Worm (Caenorhabditis elegans): ENCODE results near the gene thn-5.
"Not testable (repeated sequence)": the region's sequence is repeated elsewhere in the genome, so short reads cannot be mapped to it uniquely, and the experiment has no call there.

thn-5 gene

DNA sequence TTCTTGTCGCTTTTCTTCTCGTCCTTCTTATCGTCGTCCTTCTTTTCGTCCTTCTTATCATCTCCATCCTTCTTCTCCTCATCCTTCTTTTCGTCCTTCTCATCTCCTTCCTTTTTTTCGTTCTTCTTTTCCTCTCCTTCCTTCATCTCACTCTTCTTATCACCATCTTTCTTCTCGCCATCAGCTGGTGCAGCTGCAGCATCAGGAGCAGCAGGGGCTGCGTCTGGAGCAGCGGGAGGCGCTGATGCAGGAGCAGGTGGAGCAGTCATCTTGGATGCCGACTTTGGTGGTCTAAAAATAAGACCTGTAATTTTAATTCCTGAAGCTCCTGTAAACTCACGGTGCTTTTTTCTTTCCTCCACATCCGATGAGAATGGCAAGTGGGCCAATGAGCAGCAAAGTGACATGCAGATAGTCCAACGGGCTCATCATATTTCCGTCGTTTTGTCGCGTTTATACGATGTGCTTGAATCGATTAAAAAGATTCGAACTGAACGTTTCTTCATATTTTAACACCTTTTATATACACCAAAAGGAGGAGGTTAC, 5.3 kb upstream of the thn-5 start, which contains the start of gene cylc-1:
Gene cylc-1 (minus strand): TSS at position 496 of the 546 bp plus-strand sequence.
- TF ChIP-seq flt-1 (GFP tag; IDR thresholded peaks at IDR 0.05); ceh-13 (GFP tag; optimal IDR thresholded peaks at IDR 0.05); F13C5.2 (tag; optimal IDR thresholded peaks at IDR 0.05): not testable (repeated sequence)

DNA sequence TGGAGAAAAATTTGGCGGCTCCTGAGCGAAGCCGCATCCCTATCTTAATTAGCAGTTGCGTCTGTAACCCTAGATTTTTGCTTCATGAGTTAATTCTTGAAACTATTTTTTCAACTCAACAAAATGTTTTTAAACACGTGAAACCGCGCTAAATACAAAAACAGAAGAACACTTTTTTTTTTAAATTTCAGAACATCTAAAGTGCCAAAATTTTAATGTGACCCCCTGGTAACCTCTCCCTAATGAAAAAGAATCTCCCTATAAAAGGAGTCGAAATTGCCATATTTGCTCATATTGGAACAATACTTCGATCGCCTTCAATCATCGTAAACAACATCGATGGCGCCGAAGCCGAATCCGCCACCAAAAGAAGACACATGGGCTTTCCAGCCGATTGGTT, 4.1 kb upstream of the thn-5 start, which contains the start of gene nsph-4.1:
Gene nsph-4.1 (plus strand): TSS at position 301 of the 400 bp plus-strand sequence.
- not testable (repeated sequence) for TF ChIP-seq B0310.2 (tag; optimal IDR thresholded peaks at IDR 0.05); pes-1 (GFP tag; IDR thresholded peaks at IDR 0.05); F13C5.2 (tag; optimal IDR thresholded peaks at IDR 0.05)

DNA sequence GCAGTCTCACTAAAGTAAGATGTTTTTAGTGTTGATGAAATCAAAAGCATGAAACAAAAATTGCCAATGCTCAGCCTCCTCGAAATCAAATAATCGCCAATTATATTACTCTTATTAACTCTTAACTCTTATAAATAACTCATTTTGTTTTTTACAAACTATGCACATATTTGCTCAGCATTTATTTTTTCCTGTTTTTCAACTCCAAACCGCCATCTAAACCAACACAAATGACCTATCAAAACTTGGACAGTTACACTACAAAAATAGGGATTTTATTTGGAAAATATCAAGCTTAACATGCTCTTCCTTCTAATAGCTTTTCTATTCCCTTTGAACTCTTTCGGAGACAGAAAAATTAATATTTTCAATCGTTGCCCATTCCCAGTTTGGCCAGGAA, 2.0 kb upstream of the thn-5 start, which contains the start of gene thn-6:
Gene thn-6 (plus strand): TSS at position 301 of the 400 bp plus-strand sequence.
- TF ChIP-seq ceh-36 (tag; optimal IDR thresholded peaks at IDR 0.05) = no peak
- TF ChIP-seq scrt-1 (GFP tag; IDR thresholded peaks at IDR 0.05) = no peak
- no peak for TF ChIP-seq B0310.2 (tag; optimal IDR thresholded peaks at IDR 0.05)
- no peak for TF ChIP-seq pes-1 (GFP tag; IDR thresholded peaks at IDR 0.05)
- no peak for TF ChIP-seq ceh-13 (GFP tag; optimal IDR thresholded peaks at IDR 0.05)
- TF ChIP-seq flt-1 (GFP tag; IDR thresholded peaks at IDR 0.05) = no peak
- no peak for TF ChIP-seq F13C5.2 (tag; optimal IDR thresholded peaks at IDR 0.05)
- no peak for TF ChIP-seq hmbx-1 (tag; optimal IDR thresholded peaks at IDR 0.05)
- TF ChIP-seq tbx-11 (GFP tag; IDR thresholded peaks at IDR 0.05) = no peak
- TF ChIP-seq ets-7 (tag; optimal IDR thresholded peaks at IDR 0.05) = no peak
- TF ChIP-seq hmg-4 (GFP tag; optimal IDR thresholded peaks at IDR 0.05) = no peak

DNA sequence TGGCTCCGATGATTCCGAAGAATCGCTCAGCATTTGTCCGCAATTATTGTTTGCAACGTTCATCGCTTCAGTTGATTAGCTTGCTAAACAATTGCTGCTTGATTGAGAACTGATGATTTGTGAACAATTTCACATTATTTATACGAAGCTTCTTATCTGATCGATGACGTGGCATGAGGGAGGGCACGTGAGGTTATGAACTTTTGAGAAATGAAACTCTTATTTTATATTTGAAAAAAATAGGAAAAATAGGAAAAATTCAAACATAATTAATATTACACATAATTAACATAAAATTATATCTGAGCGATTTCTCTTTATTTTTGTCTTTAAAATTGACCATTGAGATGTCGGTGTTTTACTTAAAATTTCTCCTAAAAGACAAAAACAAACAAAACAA, 24.0 kb downstream of the thn-5 start, which contains the start of gene F36H12.10:
Gene F36H12.10 (minus strand): TSS at position 101 of the 400 bp plus-strand sequence.
- TF ChIP-seq flt-1 (GFP tag; IDR thresholded peaks at IDR 0.05); aly-1 (tag; optimal IDR thresholded peaks at IDR 0.05); hmg-4 (GFP tag; optimal IDR thresholded peaks at IDR 0.05): not testable (repeated sequence)

DNA sequence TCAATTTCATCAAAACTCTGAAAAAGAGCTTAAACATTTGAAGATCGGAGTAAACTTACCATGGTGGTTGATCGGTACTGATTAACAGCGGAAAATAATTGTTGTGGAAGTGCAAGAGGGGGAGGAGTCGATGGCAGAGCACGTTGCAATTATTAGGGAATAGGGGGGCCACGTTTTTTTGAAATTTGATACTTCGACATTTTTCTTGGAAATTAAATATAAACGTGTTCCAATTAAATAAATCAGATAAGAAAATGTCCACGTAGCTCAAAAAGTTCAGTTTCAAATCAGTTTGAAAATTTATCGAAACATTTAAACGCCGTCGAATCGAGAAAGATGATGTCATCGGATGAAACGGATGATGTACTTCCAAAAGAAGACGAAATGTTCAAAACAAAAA, 26.1 kb downstream of the thn-5 start, which contains the start of gene F36H12.9:
Gene F36H12.9 (plus strand): TSS at position 301 of the 400 bp plus-strand sequence.
- TF ChIP-seq aly-1 (tag; optimal IDR thresholded peaks at IDR 0.05); hmbx-1 (tag; optimal IDR thresholded peaks at IDR 0.05); ceh-13 (GFP tag; optimal IDR thresholded peaks at IDR 0.05): not testable (repeated sequence)

DNA sequence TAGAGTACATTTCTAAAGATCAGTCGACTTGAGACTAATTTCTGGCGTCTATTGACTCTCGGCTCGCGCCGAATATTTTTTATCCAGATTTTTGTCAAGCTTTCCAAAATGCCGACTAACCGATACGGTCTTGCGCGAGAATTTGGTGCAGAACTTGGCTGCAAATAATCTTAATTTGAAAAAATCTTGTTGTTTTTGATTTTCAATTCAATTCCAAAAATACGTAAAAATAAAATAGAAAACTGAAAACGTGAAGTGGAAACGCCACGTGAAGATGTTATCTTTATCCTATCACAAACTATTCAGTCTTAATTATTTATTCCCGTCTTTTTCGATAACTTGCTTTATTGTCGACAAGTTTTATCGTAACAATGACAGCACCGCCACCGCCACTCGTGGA, 27.8 kb downstream of the thn-5 start, which contains the start of gene ttbk-2.1:
Gene ttbk-2.1 (plus strand): TSS at position 301 of the 400 bp plus-strand sequence.
- not testable (repeated sequence) for TF ChIP-seq hmbx-1 (tag; optimal IDR thresholded peaks at IDR 0.05); hnd-1 (tag; optimal IDR thresholded peaks at IDR 0.05); ceh-13 (GFP tag; optimal IDR thresholded peaks at IDR 0.05)

DNA sequence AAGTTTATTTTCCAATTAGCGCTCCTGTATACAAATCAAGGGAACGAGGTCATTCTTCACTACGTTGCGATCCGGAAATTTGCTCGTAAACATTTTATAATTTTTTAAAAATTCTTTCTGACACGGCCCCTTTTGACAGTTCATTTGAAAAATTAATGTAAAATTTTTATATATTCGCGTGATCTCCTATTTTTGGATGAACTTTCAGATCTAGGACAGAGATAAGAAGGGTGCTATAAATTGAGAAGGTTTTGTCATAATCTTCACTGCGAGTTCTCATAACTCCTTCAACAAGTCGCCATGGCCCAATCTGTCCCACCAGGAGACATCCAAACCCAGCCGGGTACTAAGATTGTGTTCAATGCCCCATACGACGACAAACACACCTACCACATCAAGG, 29.7 kb downstream of the thn-5 start, which contains the start of gene msp-19:
Gene msp-19 (plus strand): TSS at position 301 of the 400 bp plus-strand sequence.
- TF ChIP-seq scrt-1 (GFP tag; IDR thresholded peaks at IDR 0.05); F13C5.2 (tag; optimal IDR thresholded peaks at IDR 0.05); hnd-1 (tag; optimal IDR thresholded peaks at IDR 0.05): not testable (repeated sequence)

DNA sequence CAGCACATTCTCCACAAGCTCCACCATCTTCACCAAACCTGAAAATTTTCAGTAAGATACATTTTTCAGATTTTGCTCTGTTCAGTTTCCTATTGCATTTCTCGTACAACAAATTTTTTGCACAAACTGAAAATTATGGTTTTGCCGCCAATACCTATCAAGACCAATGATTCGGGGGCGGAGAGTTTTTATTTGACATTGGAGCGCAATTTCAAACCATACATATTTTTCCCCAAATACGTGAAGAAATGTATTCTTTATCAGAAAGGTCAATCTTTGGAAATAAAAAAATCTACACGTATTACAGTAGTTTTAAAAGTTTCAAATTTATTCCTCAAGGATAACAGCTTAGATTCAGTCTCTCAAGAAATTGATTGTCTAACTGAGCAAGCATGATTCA, 35.8 kb downstream of the thn-5 start, which contains the start of gene F36H12.5:
Gene F36H12.5 (plus strand): TSS at position 301 of the 400 bp plus-strand sequence.
- TF ChIP-seq ets-7 (tag; optimal IDR thresholded peaks at IDR 0.05) = no peak
- TF ChIP-seq hmbx-1 (tag; optimal IDR thresholded peaks at IDR 0.05) = no peak
- no peak for TF ChIP-seq flt-1 (GFP tag; IDR thresholded peaks at IDR 0.05)
- no peak for TF ChIP-seq B0310.2 (tag; optimal IDR thresholded peaks at IDR 0.05)
- no peak for TF ChIP-seq ceh-36 (tag; optimal IDR thresholded peaks at IDR 0.05)
- TF ChIP-seq ceh-13 (GFP tag; optimal IDR thresholded peaks at IDR 0.05) = no peak
- no peak for TF ChIP-seq scrt-1 (GFP tag; IDR thresholded peaks at IDR 0.05)
- no peak for TF ChIP-seq tbx-11 (GFP tag; IDR thresholded peaks at IDR 0.05)
- no peak for TF ChIP-seq aly-1 (tag; optimal IDR thresholded peaks at IDR 0.05)
- TF ChIP-seq hmg-4 (GFP tag; optimal IDR thresholded peaks at IDR 0.05) = no peak
- no peak for TF ChIP-seq ama-1 (optimal IDR thresholded peaks at IDR 0.05)

DNA sequence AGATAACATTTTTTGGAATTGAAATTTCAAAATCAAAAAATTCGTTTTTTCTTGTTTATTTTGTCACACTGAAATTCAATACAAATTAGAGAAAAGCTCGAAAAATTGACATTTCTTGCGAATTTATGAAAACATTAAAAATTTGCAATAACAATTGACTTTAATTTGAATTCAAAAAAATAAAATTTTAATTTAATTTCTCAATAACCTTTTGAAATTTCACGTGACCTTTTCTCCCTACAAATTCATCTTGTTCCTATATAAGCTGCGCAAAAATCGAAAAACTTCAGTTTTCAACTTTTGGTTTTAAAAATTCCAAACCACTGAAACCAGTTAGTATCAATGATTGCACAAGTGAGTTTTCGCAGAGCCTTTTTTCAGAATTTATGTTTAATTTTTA, 38.2 kb downstream of the thn-5 start, which contains the start of gene F36H12.4:
Gene F36H12.4 (plus strand): TSS at position 301 of the 400 bp plus-strand sequence.
- TF ChIP-seq flt-1 (GFP tag; IDR thresholded peaks at IDR 0.05) = no peak
- no peak for TF ChIP-seq ama-1 (optimal IDR thresholded peaks at IDR 0.05)
- no peak for TF ChIP-seq sea-1 (GFP tag; conservative IDR thresholded peaks at IDR 0.05)
- no peak for TF ChIP-seq hnd-1 (tag; optimal IDR thresholded peaks at IDR 0.05)
- no peak for TF ChIP-seq scrt-1 (GFP tag; IDR thresholded peaks at IDR 0.05)
- TF ChIP-seq hmg-4 (GFP tag; optimal IDR thresholded peaks at IDR 0.05) = no peak
- no peak for TF ChIP-seq ceh-13 (GFP tag; optimal IDR thresholded peaks at IDR 0.05)
- no peak for TF ChIP-seq ets-7 (tag; optimal IDR thresholded peaks at IDR 0.05)
- no peak for TF ChIP-seq pes-1 (GFP tag; IDR thresholded peaks at IDR 0.05)
- TF ChIP-seq F13C5.2 (tag; optimal IDR thresholded peaks at IDR 0.05) = no peak
- no peak for TF ChIP-seq ceh-36 (tag; optimal IDR thresholded peaks at IDR 0.05)
- TF ChIP-seq aly-1 (tag; optimal IDR thresholded peaks at IDR 0.05) = no peak
- TF ChIP-seq B0310.2 (tag; optimal IDR thresholded peaks at IDR 0.05) = no peak
- no peak for TF ChIP-seq tbx-37 (GFP tag; conservative IDR thresholded peaks at IDR 0.05)
- no peak for TF ChIP-seq hmbx-1 (tag; optimal IDR thresholded peaks at IDR 0.05)
- no peak for TF ChIP-seq tbx-11 (GFP tag; IDR thresholded peaks at IDR 0.05)
- TF ChIP-seq tra-4 (tag; optimal IDR thresholded peaks at IDR 0.05) = no peak
